Worm (Caenorhabditis elegans): ENCODE results near the gene daf-4.

Gene daf-4

DNA sequence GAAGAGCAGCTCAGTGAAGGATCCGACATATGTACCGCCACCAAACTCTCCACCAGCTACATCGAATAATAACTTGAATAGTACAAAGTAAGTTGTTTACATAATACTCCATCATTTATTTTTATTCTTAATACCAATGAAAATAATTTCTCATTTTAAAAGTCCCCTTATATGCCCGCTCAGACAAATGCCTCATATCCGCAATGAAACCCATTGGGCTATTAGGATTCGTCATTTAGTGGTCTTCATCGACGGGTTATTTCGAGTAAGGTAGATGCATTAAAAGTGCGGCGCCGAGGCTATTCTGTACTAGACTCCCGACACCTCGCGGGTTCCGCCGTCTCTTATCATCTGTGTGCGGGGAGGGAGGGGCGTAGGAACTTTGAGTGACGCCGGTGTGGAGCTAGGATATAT, 28.8 kb downstream of the daf-4 start (continued):
- peak; percentile 20; the same call in 1 of the 2 replicates for TF ChIP-seq set-16 (GFP tag; IDR thresholded peaks at IDR 0.05)
- TF ChIP-seq dpl-1 (GFP tag; optimal IDR thresholded peaks at IDR 0.05), result peak; percentile 21
- TF ChIP-seq Y75B8A.6 (GFP tag; IDR thresholded peaks at IDR 0.05), result no peak
- no peak for TF ChIP-seq saeg-2 (GFP tag; IDR thresholded peaks at IDR 0.05)
- TF ChIP-seq Y48G9A.11 (GFP tag; IDR thresholded peaks at IDR 0.05), result peak; percentile 57
- TF ChIP-seq unc-39 (tag; optimal IDR thresholded peaks at IDR 0.05), result no peak
- 0 out of 2 replicates have a peak, but pooled peaks have one; percentile 44 for TF ChIP-seq lin-1 (GFP tag; IDR thresholded peaks at IDR 0.05)
- no peak for TF ChIP-seq lir-3 (tag; optimal IDR thresholded peaks at IDR 0.05)
- no peak for TF ChIP-seq nhr-41 (GFP tag; IDR thresholded peaks at IDR 0.05)
- no peak for TF ChIP-seq tag-97 (GFP tag; IDR thresholded peaks at IDR 0.05)
- peak; percentile 35 for TF ChIP-seq hlh-11 (tag; optimal IDR thresholded peaks at IDR 0.05)
- TF ChIP-seq vab-7 (GFP tag; IDR thresholded peaks at IDR 0.05), result peak; percentile 50; the same call in 1 of the 2 replicates
- TF ChIP-seq dmd-8 (GFP tag; IDR thresholded peaks at IDR 0.05), result no peak
- no peak for TF ChIP-seq ztf-11 (tag; optimal IDR thresholded peaks at IDR 0.05)
- TF ChIP-seq lin-38 (GFP tag; IDR thresholded peaks at IDR 0.05), result peak; percentile 88
- TF ChIP-seq mdt-29 (GFP tag; IDR thresholded peaks at IDR 0.05), result no peak
- no peak for TF ChIP-seq R02D3.7 (tag; optimal IDR thresholded peaks at IDR 0.05)
- no peak for TF ChIP-seq cey-2 (tag; optimal IDR thresholded peaks at IDR 0.05; ENCODE audit: borderline replicate concordance, insufficient read depth)
- TF ChIP-seq ZK337.2 (GFP tag; IDR thresholded peaks at IDR 0.05), result no peak
- TF ChIP-seq mdl-1 (tag; optimal IDR thresholded peaks at IDR 0.05), result no peak

DNA sequence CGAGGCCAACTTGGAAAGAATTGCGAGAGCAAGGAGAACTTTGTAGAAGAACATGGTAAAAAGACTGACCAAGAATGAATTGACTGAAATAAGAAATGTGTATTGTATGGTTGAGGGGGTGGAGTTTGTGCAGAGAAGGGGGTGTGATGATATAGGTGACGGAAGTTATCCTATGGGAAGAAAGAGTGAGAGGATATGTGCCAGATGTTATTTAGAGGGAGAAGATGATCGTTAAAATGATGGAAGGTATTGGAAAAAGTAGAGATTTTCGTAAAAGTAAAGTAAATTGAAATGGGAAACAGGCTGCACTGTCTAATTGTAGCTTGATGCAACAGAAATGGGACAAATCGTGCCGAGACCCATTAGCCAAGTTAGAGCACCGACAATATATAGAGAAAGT, 32.0 kb downstream of the daf-4 start, which contains the start of gene sdz-21:
TSS of gene sdz-21 (minus strand) at position 101 of the 400 bp plus-strand sequence.
- no peak for TF ChIP-seq dmd-9 (GFP tag; IDR thresholded peaks at IDR 0.05)
- no peak for TF ChIP-seq mdl-1 (tag; optimal IDR thresholded peaks at IDR 0.05)
- no peak for TF ChIP-seq set-16 (GFP tag; IDR thresholded peaks at IDR 0.05)
- TF ChIP-seq egl-43 (GFP tag; IDR thresholded peaks at IDR 0.05), result no peak
- no peak for TF ChIP-seq zag-1 (tag; optimal IDR thresholded peaks at IDR 0.05)
- TF ChIP-seq aha-1 (tag), result no peak
- TF ChIP-seq attf-4 (tag; optimal IDR thresholded peaks at IDR 0.05), result no peak
- TF ChIP-seq rbr-2 (tag; optimal IDR thresholded peaks at IDR 0.05), result no peak
- TF ChIP-seq lin-38 (GFP tag; IDR thresholded peaks at IDR 0.05), result no peak
- TF ChIP-seq ceh-82 (tag; optimal IDR thresholded peaks at IDR 0.05), result no peak
- TF ChIP-seq hlh-30 (tag; optimal IDR thresholded peaks at IDR 0.05; ENCODE audit: insufficient read depth), result no peak
- no peak for TF ChIP-seq pha-4 (GFP tag; IDR thresholded peaks at IDR 0.05)
- no peak for TF ChIP-seq pha-4 (tag; optimal IDR thresholded peaks at IDR 0.05)
- no peak for TF ChIP-seq F44E2.7 (GFP tag; IDR thresholded peaks at IDR 0.05)
- no peak for TF ChIP-seq F49E8.2 (tag; optimal IDR thresholded peaks at IDR 0.05; ENCODE audit: borderline replicate concordance)
- TF ChIP-seq ceh-44 (GFP tag; IDR thresholded peaks at IDR 0.05), result no peak
- TF ChIP-seq aly-2 (tag; optimal IDR thresholded peaks at IDR 0.05), result no peak
- TF ChIP-seq spr-3 (GFP tag; optimal IDR thresholded peaks at IDR 0.05), result no peak

DNA sequence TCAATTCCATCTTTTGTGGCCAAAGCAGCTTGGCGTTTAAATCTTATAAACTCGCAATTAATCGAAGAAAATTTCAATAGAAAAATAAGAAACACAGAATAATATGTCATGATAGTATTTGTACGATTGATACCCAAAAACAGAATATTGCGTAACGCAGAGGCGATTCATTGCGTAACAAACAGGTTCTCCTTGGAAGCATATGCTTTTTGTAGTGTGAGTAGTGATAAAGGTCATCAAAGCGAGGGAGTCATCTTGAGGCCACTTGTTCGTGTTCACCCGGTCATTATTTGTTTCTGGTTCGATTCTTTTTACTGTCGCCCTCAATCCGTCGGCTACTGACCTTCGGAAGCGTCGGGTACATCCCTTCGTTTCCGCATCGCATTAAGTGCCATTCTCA, 36.0 kb downstream of the daf-4 start, which contains the start of gene F54E7.6:
TSS of gene F54E7.6 (minus strand) at position 110 of the 400 bp plus-strand sequence.
- TF ChIP-seq dmd-8 (GFP tag; IDR thresholded peaks at IDR 0.05) (no peak), hlh-11 (tag; optimal IDR thresholded peaks at IDR 0.05) (no peak), mxl-3 (GFP tag; optimal IDR thresholded peaks at IDR 0.05) (peak; percentile 33), tra-1 (GFP tag; IDR thresholded peaks at IDR 0.05) (no peak), nhr-28 (tag; optimal IDR thresholded peaks at IDR 0.05) (peak; percentile 82), hmg-1.1 (GFP tag; IDR thresholded peaks at IDR 0.05) (no peak), attf-4 (tag; optimal IDR thresholded peaks at IDR 0.05) (no peak), hif-1 (tag; optimal IDR thresholded peaks at IDR 0.05) (no peak), lin-13 (GFP tag; optimal IDR thresholded peaks at IDR 0.05) (no peak)
